Worm (Caenorhabditis elegans) whole organism, L3 larva: ENCODE data around the gene txt-9.

Experiments used
- R02D3.7 ChIP-seq: fragments of 150-350 bp; optimal IDR thresholded peaks from 2 replicates; lab custom pipeline; 2014; ENCODE audit warnings: missing biosample characterization, missing genetic modification characterization
- ZK546.5 ChIP-seq: sonication (generic microtip); optimal IDR thresholded peaks from 2 replicates; lab custom pipeline; 2017; ENCODE audit warnings: missing biosample characterization, missing genetic modification characterization
- aly-2 ChIP-seq: fragments of 150-350 bp; optimal IDR thresholded peaks from 2 replicates; lab custom pipeline; 2014; ENCODE audit warnings: missing biosample characterization, missing genetic modification characterization
- ama-1 ChIP-seq: fragments of 150-350 bp; optimal IDR thresholded peaks from 2 replicates; lab custom pipeline; 2018
- ceh-16 ChIP-seq: sonication (generic microtip); optimal IDR thresholded peaks from 2 replicates; lab custom pipeline; 2017; ENCODE audit warnings: missing biosample characterization, missing genetic modification characterization
- ceh-28 ChIP-seq: fragments of 150-350 bp; optimal IDR thresholded peaks from 2 replicates; lab custom pipeline; 2014; ENCODE audit warnings: missing biosample characterization, missing genetic modification reagents, missing genetic modification characterization
- ceh-82 ChIP-seq: fragments of 150-350 bp; optimal IDR thresholded peaks from 2 replicates; lab custom pipeline; 2014; ENCODE audit warnings: missing biosample characterization, missing genetic modification characterization
- ceh-9 ChIP-seq: sonication (generic microtip); optimal IDR thresholded peaks from 2 replicates; lab custom pipeline; 2018; ENCODE audit warnings: missing biosample characterization, missing genetic modification characterization
- egl-5 ChIP-seq: fragments of 150-350 bp; optimal IDR thresholded peaks from 2 replicates; lab custom pipeline; 2017; ENCODE audit warnings: missing biosample characterization, missing genetic modification reagents, missing genetic modification characterization, inconsistent platforms
- elt-1 ChIP-seq: fragments of 150-350 bp; optimal IDR thresholded peaks from 2 replicates; lab custom pipeline; 2014; ENCODE audit warnings: missing biosample characterization, missing genetic modification characterization
- elt-2 ChIP-seq: sonication (generic microtip); optimal IDR thresholded peaks from 2 replicates; lab custom pipeline; 2016; ENCODE audit warnings: missing genetic modification reagents, mild to moderate bottlenecking, missing genetic modification characterization, missing compliant biosample characterization
- elt-3 ChIP-seq, 3 experiments: fragments of 150-350 bp in 1 of 3; sonication (generic microtip) in 2 of 3; optimal IDR thresholded peaks; 2 replicates in 2 of 3; 4 replicates in 1 of 3; lab custom pipeline; 2014 to 2017; ENCODE audit warnings: missing biosample characterization in 3 of 3, missing genetic modification characterization in 3 of 3
- eor-1 ChIP-seq, 2 experiments: fragments of 150-350 bp; optimal IDR thresholded peaks; 2 replicates each; lab custom pipeline; 2014 to 2018; ENCODE audit warnings: missing biosample characterization in 2 of 2, missing genetic modification characterization in 2 of 2
- fkh-10 ChIP-seq: sonication (generic microtip); optimal IDR thresholded peaks from 2 replicates; lab custom pipeline; 2017; ENCODE audit warnings: missing biosample characterization, missing genetic modification reagents, missing genetic modification characterization
- fkh-2 ChIP-seq: fragments of 150-350 bp; optimal IDR thresholded peaks from 2 replicates; lab custom pipeline; 2014; ENCODE audit warnings: missing biosample characterization, missing genetic modification reagents, missing genetic modification characterization
- fos-1 ChIP-seq: fragments of 150-350 bp; optimal IDR thresholded peaks from 2 replicates; lab custom pipeline; 2014; ENCODE audit warnings: missing biosample characterization, missing genetic modification characterization
- hmg-11 ChIP-seq: sonication (generic microtip); optimal IDR thresholded peaks from 2 replicates; lab custom pipeline; 2016; ENCODE audit warnings: missing genetic modification characterization, missing compliant biosample characterization
- jun-1 ChIP-seq: fragments of 150-350 bp; optimal IDR thresholded peaks from 2 replicates; lab custom pipeline; 2014; ENCODE audit warnings: missing biosample characterization, missing genetic modification reagents, missing genetic modification characterization
- lin-15B ChIP-seq: fragments of 150-350 bp; optimal IDR thresholded peaks from 2 replicates; lab custom pipeline; 2014; ENCODE audit warnings: missing biosample characterization, missing genetic modification characterization
- lin-39 ChIP-seq: fragments of 150-350 bp; optimal IDR thresholded peaks from 2 replicates; lab custom pipeline; 2018; ENCODE audit warnings: missing biosample characterization, missing genetic modification reagents, missing genetic modification characterization
- lsy-12 ChIP-seq: sonication (generic microtip); optimal IDR thresholded peaks from 2 replicates; lab custom pipeline; 2016; ENCODE audit warnings: mild to moderate bottlenecking, missing genetic modification characterization, missing compliant biosample characterization
- mml-1 ChIP-seq: fragments of 150-350 bp; sonication (generic microtip); optimal IDR thresholded peaks from 3 replicates; lab custom pipeline; 2014; ENCODE audit warnings: missing biosample characterization, missing genetic modification characterization
- nfya-1 ChIP-seq: sonication (generic microtip); optimal IDR thresholded peaks from 2 replicates; lab custom pipeline; 2017; ENCODE audit warnings: missing genetic modification characterization, mild to moderate bottlenecking, missing compliant biosample characterization, antibody characterized with exemption, moderate library complexity; ENCODE audit not compliant: insufficient read depth
- nhr-237 ChIP-seq: fragments of 150-350 bp; optimal IDR thresholded peaks from 2 replicates; lab custom pipeline; 2014; ENCODE audit warnings: missing biosample characterization, missing genetic modification characterization
- nhr-28 ChIP-seq: fragments of 150-350 bp; optimal IDR thresholded peaks from 2 replicates; lab custom pipeline; 2014; ENCODE audit warnings: missing biosample characterization, missing genetic modification characterization
- nhr-43 ChIP-seq: sonication (generic microtip); optimal IDR thresholded peaks from 2 replicates; lab custom pipeline; 2016; ENCODE audit warnings: mild to moderate bottlenecking, missing genetic modification characterization, missing compliant biosample characterization; ENCODE audit not compliant: poor library complexity, severe bottlenecking
- nhr-76 ChIP-seq: fragments of 150-350 bp; sonication (generic microtip); optimal IDR thresholded peaks from 5 replicates; lab custom pipeline; 2014; ENCODE audit warnings: missing biosample characterization, missing genetic modification characterization
- nhr-77 ChIP-seq: fragments of 150-350 bp; optimal IDR thresholded peaks from 2 replicates; lab custom pipeline; 2014; ENCODE audit warnings: missing biosample characterization, missing genetic modification characterization
- pha-4 ChIP-seq: fragments of 150-350 bp; optimal IDR thresholded peaks from 2 replicates; lab custom pipeline; 2014; ENCODE audit warnings: missing biosample characterization, missing genetic modification reagents, missing genetic modification characterization
- sea-2 ChIP-seq: fragments of 150-350 bp; sonication (generic microtip); optimal IDR thresholded peaks from 4 replicates; lab custom pipeline; 2014; ENCODE audit warnings: missing biosample characterization, missing genetic modification reagents, missing genetic modification characterization
- skn-1 ChIP-seq: fragments of 150-350 bp; optimal IDR thresholded peaks from 2 replicates; lab custom pipeline; 2014; ENCODE audit warnings: missing biosample characterization, missing genetic modification characterization
- snpc-4 ChIP-seq: fragments of 150-350 bp; optimal IDR thresholded peaks from 2 replicates; lab custom pipeline; 2014; ENCODE audit warnings: missing biosample characterization, missing genetic modification characterization
- unc-39 ChIP-seq: sonication (generic microtip); optimal IDR thresholded peaks from 4 replicates; lab custom pipeline; 2017; ENCODE audit warnings: missing biosample characterization, missing genetic modification characterization
- unc-62 ChIP-seq: fragments of 150-350 bp; sonication (generic microtip); optimal IDR thresholded peaks from 4 replicates; lab custom pipeline; 2014; ENCODE audit warnings: missing biosample characterization, missing genetic modification reagents, missing genetic modification characterization
- zag-1 ChIP-seq: fragments of 150-350 bp; optimal IDR thresholded peaks from 2 replicates; lab custom pipeline; 2014; ENCODE audit warnings: missing biosample characterization, missing genetic modification characterization
- ztf-11 ChIP-seq: fragments of 150-350 bp; optimal IDR thresholded peaks from 2 replicates; lab custom pipeline; 2014; ENCODE audit warnings: missing biosample characterization, missing genetic modification characterization
- ztf-4 ChIP-seq: fragments of 150-350 bp; optimal IDR thresholded peaks from 2 replicates; lab custom pipeline; 2014; ENCODE audit warnings: missing biosample characterization, missing genetic modification characterization

Gene txt-9

DNA sequence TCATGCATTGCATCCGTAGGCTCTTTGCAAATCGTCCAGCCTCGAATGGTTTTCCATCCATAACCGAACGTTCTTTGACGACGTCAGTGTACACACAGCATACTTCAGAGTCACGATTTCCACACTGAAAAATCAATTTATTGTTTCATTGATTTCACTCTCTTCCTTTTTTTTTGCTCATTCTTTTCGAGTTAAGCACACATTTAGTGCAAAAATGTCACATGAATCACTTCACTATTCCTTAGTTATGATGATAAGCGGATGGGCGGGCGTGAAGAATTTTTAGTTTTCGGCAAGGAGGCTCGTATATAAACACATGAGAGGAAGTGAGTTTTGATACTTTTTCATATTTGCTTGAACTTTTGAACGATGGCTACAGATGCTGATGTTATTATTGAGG lies at the start of gene txt-9:
txt-9 (plus strand) TSS at position 336 of the 400 bp plus-strand sequence.
- TF ChIP-seq ceh-16 (no peak), snpc-4 (tag; lab: Kevin White, UChicago) (no peak), ceh-28 (tag; lab: Kevin White, UChicago) (no peak), fkh-10 (no peak), elt-2 (tag; lab: Kevin White, UChicago) (peak; percentile 73), unc-62 (GFP tag; lab: Kevin White, UChicago) (no peak), jun-1 (no peak)

DNA sequence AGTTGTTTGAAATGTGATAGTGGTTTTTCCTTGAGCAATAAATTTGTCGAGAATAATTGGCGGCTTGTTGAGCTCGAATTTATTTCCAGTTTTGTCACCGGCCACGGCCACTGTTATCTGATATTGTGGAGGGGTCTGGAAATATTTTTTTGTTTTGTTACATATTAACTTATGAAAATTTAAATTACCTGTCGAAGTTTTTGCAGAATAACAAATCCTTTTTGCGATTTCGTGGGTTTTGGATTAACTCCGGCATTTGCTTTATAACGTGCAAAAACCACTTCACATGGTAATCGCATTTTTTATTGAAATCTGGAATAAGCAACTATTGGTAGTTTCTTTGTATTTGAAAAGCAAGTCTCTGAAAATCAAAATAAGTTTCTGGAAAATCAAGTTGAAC lies 49.5 kb upstream of the txt-9 start, which contains the start of gene lrr-1:
lrr-1 (minus strand) TSS at position 312 of the 400 bp plus-strand sequence.
- TF ChIP-seq nhr-77 (tag; lab: Kevin White, UChicago) (peak; percentile 12), nhr-28 (tag; lab: Kevin White, UChicago) (no peak), sea-2 (GFP tag; lab: Kevin White, UChicago) (no peak), elt-2 (tag; lab: Kevin White, UChicago) (peak; percentile 32)

DNA sequence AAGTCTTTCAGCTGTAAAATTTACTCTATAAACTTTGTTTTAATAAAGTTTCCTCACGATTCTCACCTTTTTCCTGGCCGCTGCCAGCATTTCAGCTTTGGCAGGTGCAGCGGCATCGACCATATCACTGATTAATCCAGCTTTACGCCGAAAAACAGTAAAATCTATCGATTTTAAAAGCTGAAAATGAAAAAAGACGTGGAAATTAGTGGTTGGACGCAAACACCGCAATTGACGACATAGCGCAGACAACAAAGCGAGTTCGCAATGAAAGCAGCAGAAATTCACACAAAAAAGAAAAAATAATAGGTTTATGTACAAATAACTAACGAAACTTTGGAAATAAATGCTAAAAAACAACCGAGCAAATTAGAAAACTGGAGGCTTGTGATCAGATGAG lies 45.7 kb upstream of the txt-9 start, which contains the start of gene golg-2:
golg-2 (minus strand) TSS at position 180 of the 400 bp plus-strand sequence.
- TF ChIP-seq sea-2 (GFP tag; lab: Kevin White, UChicago) (no peak), fkh-2 (no peak), pha-4 (tag; lab: Kevin White, UChicago) (peak; percentile 37), fos-1 (tag; lab: Kevin White, UChicago) (no peak), elt-2 (tag; lab: Kevin White, UChicago) (peak; percentile 48), mml-1 (tag; lab: Kevin White, UChicago) (no peak), nfya-1 (peak; percentile 17), unc-39 (tag; lab: Kevin White, UChicago) (no peak), hmg-11 (tag; lab: Kevin White, UChicago) (peak; percentile 20), ama-1 (lab: Kevin White, UChicago) (peak; percentile 47), skn-1 (tag; lab: Kevin White, UChicago) (no peak), nhr-237 (tag; lab: Kevin White, UChicago) (no peak)

DNA sequence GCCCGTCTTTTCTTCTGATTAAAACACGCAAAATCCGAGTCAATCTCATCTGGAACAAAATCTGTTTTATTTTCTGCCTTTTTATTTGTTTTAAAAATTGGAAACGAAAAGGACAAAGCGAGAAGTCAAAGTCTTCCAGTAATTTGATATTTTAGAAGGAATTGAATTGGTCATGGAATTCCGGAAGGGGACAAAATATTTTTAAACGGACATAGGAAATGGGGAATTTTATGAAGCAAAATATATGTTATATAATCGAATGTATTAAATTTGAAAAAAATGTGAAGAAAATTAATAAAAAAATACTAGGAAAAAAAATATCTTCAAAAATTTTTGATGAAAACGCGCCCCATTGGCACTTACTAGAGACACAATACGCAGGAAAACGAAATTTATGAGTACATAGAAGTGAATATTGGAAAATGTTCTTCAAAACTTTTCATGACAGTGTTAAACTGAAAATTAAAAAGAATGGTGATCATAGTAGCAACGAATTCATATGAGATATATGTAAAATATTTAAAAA lies 44.9 kb upstream of the txt-9 start, which contains the start of gene F33G12.7:
F33G12.7 (minus strand) TSS at position 51 of the 526 bp plus-strand sequence.
- TF ChIP-seq pha-4 (tag; lab: Kevin White, UChicago) (peak; percentile 5), elt-1 (no peak), zag-1 (tag; lab: Kevin White, UChicago) (no peak)

DNA sequence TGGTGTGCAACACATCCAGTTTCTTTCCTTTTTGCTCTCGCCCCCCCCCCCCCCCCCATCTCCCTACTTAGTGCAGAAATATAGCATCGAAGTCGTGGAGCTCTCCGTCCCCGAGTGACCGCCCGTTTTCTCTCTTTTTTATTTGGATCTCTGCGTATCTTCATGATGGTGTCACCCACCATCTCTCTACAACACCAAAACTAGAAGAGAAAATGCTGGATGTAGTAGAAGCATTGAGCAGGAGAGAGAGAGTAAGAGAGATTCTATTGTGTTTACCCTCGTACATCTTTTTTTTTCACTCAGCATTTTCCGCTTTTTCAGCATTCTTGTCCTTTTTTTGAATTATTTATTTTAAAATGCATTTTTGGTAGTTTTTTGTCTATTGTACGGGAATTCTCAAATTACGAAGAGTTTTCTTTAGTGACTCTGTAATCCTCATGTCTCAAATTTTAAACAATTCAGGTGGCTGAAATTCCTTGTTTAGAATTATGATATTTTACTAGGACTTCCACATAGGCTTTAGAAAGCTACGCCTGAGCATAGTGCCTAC lies 43.1 kb upstream of the txt-9 start:
- peak; percentile 23 for TF ChIP-seq lin-15B (tag; lab: Kevin White, UChicago)
- TF ChIP-seq unc-39 (tag; lab: Kevin White, UChicago), result no peak
- peak; percentile 55 for TF ChIP-seq hmg-11 (tag; lab: Kevin White, UChicago)
- no peak for TF ChIP-seq ZK546.5 (tag; lab: Kevin White, UChicago)
- TF ChIP-seq R02D3.7 (tag; lab: Kevin White, UChicago), result no peak
- peak; percentile 23 for TF ChIP-seq lin-39
- peak; percentile 52 for TF ChIP-seq nfya-1
- TF ChIP-seq zag-1 (tag; lab: Kevin White, UChicago), result no peak

DNA sequence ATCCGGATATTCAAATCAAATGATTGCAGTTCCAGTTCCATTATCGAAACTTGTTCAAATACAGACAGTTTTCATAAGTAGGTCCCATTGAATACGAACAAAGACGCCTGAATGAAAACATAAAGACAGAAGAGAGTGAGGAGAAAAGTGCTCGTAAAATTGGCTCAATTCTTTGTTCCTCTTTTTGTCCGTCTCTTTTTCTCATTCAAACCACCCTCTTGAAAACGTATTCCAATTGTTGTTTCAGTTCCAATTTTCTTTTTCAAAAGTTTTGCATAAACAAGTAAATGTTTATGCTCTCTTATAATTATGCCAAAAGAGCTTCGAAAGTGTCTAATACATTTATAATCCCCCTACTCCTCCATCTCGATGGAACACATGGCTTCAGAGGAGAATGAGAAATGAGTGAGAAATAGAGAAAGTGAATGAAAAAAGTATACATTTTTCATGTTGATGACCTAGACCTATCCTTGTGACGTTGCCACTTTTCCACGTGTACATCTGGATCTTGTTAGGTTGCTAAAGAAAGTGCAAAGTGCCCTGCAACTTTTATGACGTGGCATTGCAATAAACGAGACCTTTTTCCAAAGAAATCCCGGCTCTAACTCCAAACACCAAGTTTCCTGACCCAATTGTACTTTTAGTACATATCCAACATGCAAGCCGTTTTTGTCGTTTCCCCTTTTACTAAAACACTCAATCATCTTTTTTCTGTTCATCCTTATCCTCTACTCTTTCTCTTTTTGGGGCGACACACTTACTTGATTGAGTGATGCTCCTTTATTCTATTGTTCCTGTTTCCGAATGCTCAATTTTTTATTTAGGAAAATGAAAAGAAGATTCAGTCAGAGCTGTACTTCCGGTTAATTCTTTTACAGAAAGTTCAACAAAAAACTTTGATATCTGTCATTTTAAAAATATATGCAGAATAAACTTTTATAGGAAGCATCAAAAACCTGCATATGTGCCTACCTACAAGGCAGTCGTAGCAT lies 39.1 kb upstream of the txt-9 start:
- TF ChIP-seq ceh-28 (tag; lab: Kevin White, UChicago) (no peak), ztf-4 (tag; lab: Kevin White, UChicago) (no peak), elt-3 (tag; optimal IDR thresholded peaks at IDR 0.05; lab: Kevin White, UChicago) (no peak), nfya-1 (peak; percentile 4), ceh-16 (no peak), aly-2 (tag; lab: Kevin White, UChicago) (no peak), eor-1 (tag; optimal IDR thresholded peaks at IDR 0.05; lab: Kevin White, UChicago) (no peak), elt-2 (tag; lab: Kevin White, UChicago) (no peak), ztf-11 (tag; lab: Kevin White, UChicago) (no peak), ceh-82 (tag; lab: Kevin White, UChicago) (no peak), lin-15B (tag; lab: Kevin White, UChicago) (no peak), egl-5 (tag; lab: Kevin White, UChicago) (peak; percentile 3), pha-4 (tag; lab: Kevin White, UChicago) (no peak), nhr-76 (tag; lab: Kevin White, UChicago) (no peak), ZK546.5 (tag; lab: Kevin White, UChicago) (no peak), fkh-2 (peak; percentile 84), lin-39 (no peak), lsy-12 (tag; lab: Kevin White, UChicago) (no peak), unc-62 (GFP tag; lab: Kevin White, UChicago) (peak; percentile 3), hmg-11 (tag; lab: Kevin White, UChicago) (peak; percentile 9), nhr-43 (tag; lab: Kevin White, UChicago) (no peak), fkh-10 (peak; percentile 90), elt-1 (no peak), ceh-9 (tag; lab: Kevin White, UChicago) (no peak)
